Worm (Caenorhabditis elegans) whole organism, L3 larva: ENCODE data around the gene sra-28.
A peak's percentile ranks its signal among the peaks of the same experiment; 100 is the strongest.

Experiments used
- R02D3.7 ChIP-seq: fragments of 150-350 bp; optimal IDR thresholded peaks from 2 replicates; lab custom pipeline; 2014; ENCODE audit warnings: missing biosample characterization, missing genetic modification characterization
- aly-2 ChIP-seq: fragments of 150-350 bp; optimal IDR thresholded peaks from 2 replicates; lab custom pipeline; 2014; ENCODE audit warnings: missing biosample characterization, missing genetic modification characterization
- ama-1 ChIP-seq: fragments of 150-350 bp; optimal IDR thresholded peaks from 2 replicates; lab custom pipeline; 2018
- ceh-16 ChIP-seq: sonication (generic microtip); optimal IDR thresholded peaks from 2 replicates; lab custom pipeline; 2017; ENCODE audit warnings: missing biosample characterization, missing genetic modification characterization
- ceh-28 ChIP-seq: fragments of 150-350 bp; optimal IDR thresholded peaks from 2 replicates; lab custom pipeline; 2014; ENCODE audit warnings: missing biosample characterization, missing genetic modification reagents, missing genetic modification characterization
- egl-5 ChIP-seq: fragments of 150-350 bp; optimal IDR thresholded peaks from 2 replicates; lab custom pipeline; 2017; ENCODE audit warnings: missing biosample characterization, missing genetic modification reagents, missing genetic modification characterization, inconsistent platforms
- elt-2 ChIP-seq: sonication (generic microtip); optimal IDR thresholded peaks from 2 replicates; lab custom pipeline; 2016; ENCODE audit warnings: missing genetic modification reagents, mild to moderate bottlenecking, missing genetic modification characterization, missing compliant biosample characterization
- elt-3 ChIP-seq, 3 experiments: fragments of 150-350 bp in 1 of 3; sonication (generic microtip) in 2 of 3; optimal IDR thresholded peaks; 2 replicates in 2 of 3; 4 replicates in 1 of 3; lab custom pipeline; 2014 to 2017; ENCODE audit warnings: missing biosample characterization in 3 of 3, missing genetic modification characterization in 3 of 3
- eor-1 ChIP-seq, 2 experiments: fragments of 150-350 bp; optimal IDR thresholded peaks; 2 replicates each; lab custom pipeline; 2014 to 2018; ENCODE audit warnings: missing biosample characterization in 2 of 2, missing genetic modification characterization in 2 of 2
- hmg-11 ChIP-seq: sonication (generic microtip); optimal IDR thresholded peaks from 2 replicates; lab custom pipeline; 2016; ENCODE audit warnings: missing genetic modification characterization, missing compliant biosample characterization
- lin-39 ChIP-seq: fragments of 150-350 bp; optimal IDR thresholded peaks from 2 replicates; lab custom pipeline; 2018; ENCODE audit warnings: missing biosample characterization, missing genetic modification reagents, missing genetic modification characterization
- lsy-12 ChIP-seq: sonication (generic microtip); optimal IDR thresholded peaks from 2 replicates; lab custom pipeline; 2016; ENCODE audit warnings: mild to moderate bottlenecking, missing genetic modification characterization, missing compliant biosample characterization
- mdl-1 ChIP-seq: fragments of 150-350 bp; optimal IDR thresholded peaks from 2 replicates; lab custom pipeline; 2014; ENCODE audit warnings: missing biosample characterization, missing genetic modification characterization
- nfya-1 ChIP-seq: sonication (generic microtip); optimal IDR thresholded peaks from 2 replicates; lab custom pipeline; 2017; ENCODE audit warnings: missing genetic modification characterization, mild to moderate bottlenecking, missing compliant biosample characterization, antibody characterized with exemption, moderate library complexity; ENCODE audit not compliant: insufficient read depth
- nhr-11 ChIP-seq: fragments of 150-350 bp; optimal IDR thresholded peaks from 2 replicates; lab custom pipeline; 2014; ENCODE audit warnings: missing biosample characterization, missing genetic modification characterization
- nhr-23 ChIP-seq: fragments of 150-350 bp; optimal IDR thresholded peaks from 2 replicates; lab custom pipeline; 2014; ENCODE audit warnings: missing biosample characterization, missing genetic modification reagents, missing genetic modification characterization
- nhr-237 ChIP-seq: fragments of 150-350 bp; optimal IDR thresholded peaks from 2 replicates; lab custom pipeline; 2014; ENCODE audit warnings: missing biosample characterization, missing genetic modification characterization
- nhr-25 ChIP-seq: sonication (generic microtip); optimal IDR thresholded peaks from 2 replicates; lab custom pipeline; 2017; ENCODE audit warnings: missing biosample characterization, missing genetic modification characterization
- nhr-28 ChIP-seq: fragments of 150-350 bp; optimal IDR thresholded peaks from 2 replicates; lab custom pipeline; 2014; ENCODE audit warnings: missing biosample characterization, missing genetic modification characterization
- nhr-43 ChIP-seq: sonication (generic microtip); optimal IDR thresholded peaks from 2 replicates; lab custom pipeline; 2016; ENCODE audit warnings: mild to moderate bottlenecking, missing genetic modification characterization, missing compliant biosample characterization; ENCODE audit not compliant: poor library complexity, severe bottlenecking
- nhr-67 ChIP-seq: fragments of 150-350 bp; optimal IDR thresholded peaks from 2 replicates; lab custom pipeline; 2014; ENCODE audit warnings: missing biosample characterization, missing genetic modification characterization
- nhr-77 ChIP-seq: fragments of 150-350 bp; optimal IDR thresholded peaks from 2 replicates; lab custom pipeline; 2014; ENCODE audit warnings: missing biosample characterization, missing genetic modification characterization
- pha-4 ChIP-seq: fragments of 150-350 bp; optimal IDR thresholded peaks from 2 replicates; lab custom pipeline; 2014; ENCODE audit warnings: missing biosample characterization, missing genetic modification reagents, missing genetic modification characterization
- pqm-1 ChIP-seq: fragments of 150-350 bp; optimal IDR thresholded peaks from 2 replicates; lab custom pipeline; 2017; ENCODE audit warnings: missing biosample characterization, missing genetic modification characterization, inconsistent platforms
- sea-2 ChIP-seq: fragments of 150-350 bp; sonication (generic microtip); optimal IDR thresholded peaks from 4 replicates; lab custom pipeline; 2014; ENCODE audit warnings: missing biosample characterization, missing genetic modification reagents, missing genetic modification characterization
- tbx-2 ChIP-seq: sonication (generic microtip); optimal IDR thresholded peaks from 2 replicates; lab custom pipeline; 2016; ENCODE audit warnings: mild to moderate bottlenecking, missing genetic modification characterization, missing compliant biosample characterization
- unc-62 ChIP-seq: fragments of 150-350 bp; sonication (generic microtip); optimal IDR thresholded peaks from 4 replicates; lab custom pipeline; 2014; ENCODE audit warnings: missing biosample characterization, missing genetic modification reagents, missing genetic modification characterization
- zag-1 ChIP-seq: fragments of 150-350 bp; optimal IDR thresholded peaks from 2 replicates; lab custom pipeline; 2014; ENCODE audit warnings: missing biosample characterization, missing genetic modification characterization
- ztf-4 ChIP-seq: fragments of 150-350 bp; optimal IDR thresholded peaks from 2 replicates; lab custom pipeline; 2014; ENCODE audit warnings: missing biosample characterization, missing genetic modification characterization

sra-28 gene

ce11 chrII:6528629-6529028, 44.9 kb downstream of the sra-28 start, which contains the start of gene C56E6.4:
Gene C56E6.4 (minus strand): TSS chrII:6528729.
- no peak for TF ChIP-seq elt-3 (tag; optimal IDR thresholded peaks at IDR 0.05; lab: Kevin White, UChicago)
- TF ChIP-seq ztf-4 (tag; lab: Kevin White, UChicago): no peak
- no peak for TF ChIP-seq zag-1 (tag; lab: Kevin White, UChicago)
- TF ChIP-seq eor-1 (tag; optimal IDR thresholded peaks at IDR 0.05; lab: Kevin White, UChicago): no peak
- TF ChIP-seq nhr-77 (tag; lab: Kevin White, UChicago): no peak
- no peak for TF ChIP-seq nhr-11 (tag; lab: Kevin White, UChicago)

ce11 chrII:6526136-6526684, 47.4 kb downstream of the sra-28 start:
- TF ChIP-seq ama-1 (peak; percentile 67), pha-4 (tag; lab: Kevin White, UChicago) (peak; percentile 1), mdl-1 (tag; lab: Kevin White, UChicago) (no peak), lsy-12 (tag; lab: Kevin White, UChicago) (no peak), nhr-237 (tag; lab: Kevin White, UChicago) (no peak), ceh-28 (tag; lab: Kevin White, UChicago) (peak; percentile 30), elt-2 (peak; percentile 1), nhr-23 (tag; lab: Kevin White, UChicago) (no peak), tbx-2 (tag; lab: Kevin White, UChicago) (no peak), ceh-16 (tag; lab: Kevin White, UChicago) (no peak)

- TF ChIP-seq elt-2 (peak; percentile 57), lsy-12 (tag; lab: Kevin White, UChicago) (no peak), pqm-1 (tag; lab: Kevin White, UChicago) (peak; percentile 28), egl-5 (no peak), ceh-28 (tag; lab: Kevin White, UChicago) (no peak), R02D3.7 (tag; lab: Kevin White, UChicago) (no peak)
Observed at ce11 chrII:6524501-6524977, 49.0 kb downstream of the sra-28 start, which contains the start of gene C56E6.2. Gene C56E6.2 (plus strand): TSS chrII:6524927.

ce11 chrII:6523940-6524339, 49.6 kb downstream of the sra-28 start:
- no peak for TF ChIP-seq ztf-4 (tag; lab: Kevin White, UChicago)
- no peak for TF ChIP-seq lsy-12 (tag; lab: Kevin White, UChicago)
- TF ChIP-seq elt-2: no peak
- TF ChIP-seq, all 47 proteins: peak for 0

ce11 chrII:6522622-6523254, 50.8 kb downstream of the sra-28 start:
- TF ChIP-seq unc-62 (GFP tag; lab: Kevin White, UChicago): no peak
- TF ChIP-seq nhr-25 (tag; lab: Kevin White, UChicago): peak; percentile 65
- peak; percentile 19 for TF ChIP-seq nhr-43 (tag; lab: Kevin White, UChicago)
- no peak for TF ChIP-seq nhr-237 (tag; lab: Kevin White, UChicago)
- no peak for TF ChIP-seq lsy-12 (tag; lab: Kevin White, UChicago)
- no peak for TF ChIP-seq nhr-77 (tag; lab: Kevin White, UChicago)
- TF ChIP-seq mdl-1 (tag; lab: Kevin White, UChicago): no peak
- TF ChIP-seq nhr-67 (tag; lab: Kevin White, UChicago): no peak
- no peak for TF ChIP-seq eor-1 (tag; optimal IDR thresholded peaks at IDR 0.05; lab: Kevin White, UChicago)
- no peak for TF ChIP-seq nfya-1 (tag; lab: Kevin White, UChicago)
- peak; percentile 30 for TF ChIP-seq lin-39 (tag; lab: Kevin White, UChicago)
- no peak for TF ChIP-seq nhr-11 (tag; lab: Kevin White, UChicago)
- TF ChIP-seq hmg-11: no peak
- no peak for TF ChIP-seq zag-1 (tag; lab: Kevin White, UChicago)
- TF ChIP-seq nhr-28 (tag; lab: Kevin White, UChicago): no peak
- no peak for TF ChIP-seq aly-2
- TF ChIP-seq sea-2: no peak
- peak; percentile 25 for TF ChIP-seq pqm-1 (tag; lab: Kevin White, UChicago)
- no peak for TF ChIP-seq tbx-2 (tag; lab: Kevin White, UChicago)
